Worm (Caenorhabditis elegans): ENCODE data around the gene immp-2.

- no peak for TF ChIP-seq lin-39 (tag; optimal IDR thresholded peaks at IDR 0.05)
- no peak for TF ChIP-seq aly-2 (tag; optimal IDR thresholded peaks at IDR 0.05)
- TF ChIP-seq fkh-8 (tag; optimal IDR thresholded peaks at IDR 0.05): no peak
- TF ChIP-seq lin-13 (GFP tag; optimal IDR thresholded peaks at IDR 0.05): no peak
- TF ChIP-seq rnt-1 (tag; optimal IDR thresholded peaks at IDR 0.05): no peak
- TF ChIP-seq ceh-90 (tag; optimal IDR thresholded peaks at IDR 0.05): no peak
- no peak for TF ChIP-seq jun-1 (tag; optimal IDR thresholded peaks at IDR 0.05)
- no peak for TF ChIP-seq nhr-237 (tag; optimal IDR thresholded peaks at IDR 0.05)
- TF ChIP-seq unc-62 (GFP tag; optimal IDR thresholded peaks at IDR 0.05): no peak
- TF ChIP-seq mdl-1 (tag; optimal IDR thresholded peaks at IDR 0.05): no peak
Observed at ce11 chrIV:983558-983957, 22.1 kb downstream of the immp-2 start.

Data from whole organism, L1 larva.